Worm (Caenorhabditis elegans): ENCODE results near the gene C24G6.8.

DNA sequence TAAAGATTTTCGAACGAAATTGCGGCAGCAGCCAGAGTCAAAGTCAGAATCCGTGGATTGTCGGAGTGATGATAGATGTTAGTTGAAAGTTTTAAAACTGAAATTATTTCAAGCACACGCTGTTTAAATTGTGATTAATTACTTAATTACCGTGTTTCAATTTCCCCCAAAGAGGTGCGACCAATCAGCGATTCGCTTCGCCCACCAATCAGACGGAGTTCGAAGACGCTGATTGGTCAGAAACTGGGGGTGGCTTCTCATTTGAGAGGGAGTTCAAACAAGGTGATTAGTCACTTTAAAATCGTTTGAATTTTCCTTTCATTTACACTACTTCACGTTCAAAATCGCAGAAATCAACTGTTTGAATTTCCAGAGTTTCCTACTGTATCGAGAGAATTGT is 36.2 kb downstream of the C24G6.8 start:
- TF ChIP-seq pha-4 (tag; optimal IDR thresholded peaks at IDR 0.05) (no peak), mdl-1 (tag; optimal IDR thresholded peaks at IDR 0.05) (no peak), fkh-10 (GFP tag; optimal IDR thresholded peaks at IDR 0.05) (no peak), lin-15B (tag; optimal IDR thresholded peaks at IDR 0.05) (no peak)
